Fruit fly (Drosophila melanogaster) whole organism, embryonic: Measurements from ENCODE around the gene CG31191.

Source experiments
- Atf3 ChIP-seq: fragments of 200-800 bp; sonication (Bioruptor generic); optimal IDR thresholded peaks from 3 replicates; lab custom pipeline; 2016; ENCODE audit warnings: missing biosample characterization, missing genetic modification characterization
- Blimp-1 ChIP-seq: fragments of 200-800 bp; sonication (Bioruptor generic); optimal IDR thresholded peaks from 3 replicates; lab custom pipeline; 2018; ENCODE audit warnings: missing biosample characterization, missing genetic modification characterization, mild to moderate bottlenecking, moderate library complexity, missing genetic modification reagents
- CG10267 ChIP-seq: fragments of 200-800 bp; sonication (Bioruptor generic); optimal IDR thresholded peaks from 2 replicates; lab custom pipeline; 2018; ENCODE audit warnings: missing biosample characterization, mild to moderate bottlenecking, missing genetic modification characterization, moderate library complexity
- CG11093 ChIP-seq: fragments of 200-800 bp; sonication (Bioruptor generic); IDR thresholded peaks from 3 replicates; pipeline ENCODE4 v1.3.6; 2022; ENCODE audit warnings: missing biosample characterization, missing genetic modification characterization
- CG11560 ChIP-seq: fragments of 200-800 bp; sonication (Bioruptor generic); IDR thresholded peaks from 3 replicates; pipeline ENCODE4 v1.3.6; 2022; ENCODE audit warnings: missing biosample characterization, missing genetic modification characterization
- CG11696 ChIP-seq: fragments of 200-800 bp; sonication (Bioruptor generic); IDR thresholded peaks from 2 replicates; pipeline ENCODE4 v1.3.6; 2022; ENCODE audit warnings: missing biosample characterization, missing genetic modification characterization
- CG11723 ChIP-seq: fragments of 200-800 bp; sonication (Bioruptor generic); optimal IDR thresholded peaks from 2 replicates; lab custom pipeline; 2017; ENCODE audit warnings: missing biosample characterization, mild to moderate bottlenecking, missing genetic modification characterization
- CG12236 ChIP-seq: fragments of 200-800 bp; sonication (Bioruptor generic); optimal IDR thresholded peaks from 2 replicates; lab custom pipeline; 2016; ENCODE audit warnings: missing biosample characterization, missing genetic modification characterization
- CG12769 ChIP-seq: fragments of 200-800 bp; sonication (Bioruptor generic); optimal IDR thresholded peaks from 2 replicates; lab custom pipeline; 2019; ENCODE audit warnings: missing biosample characterization, mild to moderate bottlenecking, missing genetic modification characterization, moderate library complexity
- CG13775 ChIP-seq: fragments of 200-800 bp; sonication (Bioruptor generic); optimal IDR thresholded peaks from 3 replicates; lab custom pipeline; 2017; ENCODE audit warnings: missing biosample characterization, mild to moderate bottlenecking, missing genetic modification characterization
- CG15073 ChIP-seq: fragments of 200-800 bp; sonication (Bioruptor generic); optimal IDR thresholded peaks from 2 replicates; lab custom pipeline; 2016; ENCODE audit warnings: missing biosample characterization, missing genetic modification characterization
- CG17912 ChIP-seq: fragments of 200-800 bp; sonication (Bioruptor generic); optimal IDR thresholded peaks from 2 replicates; lab custom pipeline; 2018; ENCODE audit warnings: missing biosample characterization, mild to moderate bottlenecking, missing genetic modification characterization
- CG18262 ChIP-seq: fragments of 200-800 bp; optimal IDR thresholded peaks from 3 replicates; lab custom pipeline; 2019; ENCODE audit warnings: missing biosample characterization, mild to moderate bottlenecking, missing genetic modification characterization, moderate library complexity
- CG8281 ChIP-seq: fragments of 200-800 bp; sonication (Bioruptor generic); optimal IDR thresholded peaks from 2 replicates; lab custom pipeline; 2018; ENCODE audit warnings: missing biosample characterization, mild to moderate bottlenecking, missing genetic modification characterization, moderate library complexity
- CG8944 ChIP-seq: fragments of 200-800 bp; sonication (Bioruptor generic); optimal IDR thresholded peaks from 3 replicates; lab custom pipeline; 2016; ENCODE audit warnings: missing biosample characterization, missing genetic modification characterization
- CG9932 ChIP-seq: fragments of 200-800 bp; sonication (Bioruptor generic); IDR thresholded peaks from 2 replicates; pipeline ENCODE4 v1.3.6; 2022; ENCODE audit warnings: missing biosample characterization, missing genetic modification characterization
- Dek ChIP-seq: fragments of 200-800 bp; sonication (Bioruptor generic); optimal IDR thresholded peaks from 3 replicates; lab custom pipeline; 2019; ENCODE audit warnings: missing biosample characterization, mild to moderate bottlenecking, missing genetic modification characterization, moderate library complexity
- Dip3 ChIP-seq: fragments of 200-800 bp; sonication (Bioruptor generic); optimal IDR thresholded peaks from 3 replicates; lab custom pipeline; 2016; ENCODE audit warnings: missing biosample characterization, missing genetic modification characterization
- Dll ChIP-seq: fragments of 200-800 bp; sonication (Bioruptor generic); IDR thresholded peaks from 4 replicates; pipeline ENCODE4 v1.3.6; 2022; ENCODE audit warnings: missing biosample characterization, missing genetic modification characterization; ENCODE audit not compliant: partially characterized antibody
- Ets65A ChIP-seq: fragments of 200-800 bp; sonication (Bioruptor generic); peaks from one replicate; lab custom pipeline; 2016; ENCODE audit warnings: missing biosample characterization, missing genetic modification characterization
- Fer3 ChIP-seq: fragments of 200-800 bp; sonication (Bioruptor generic); optimal IDR thresholded peaks from 2 replicates; lab custom pipeline; 2018; ENCODE audit warnings: missing biosample characterization, mild to moderate bottlenecking, missing genetic modification characterization, moderate library complexity
- Hmx ChIP-seq: fragments of 200-800 bp; sonication (Bioruptor generic); optimal IDR thresholded peaks from 2 replicates; lab custom pipeline; 2016; ENCODE audit warnings: missing biosample characterization, missing genetic modification characterization
- Mrtf ChIP-seq: fragments of 200-800 bp; sonication (Bioruptor generic); IDR thresholded peaks from 3 replicates; pipeline ENCODE4 v1.3.6; 2022; ENCODE audit warnings: missing biosample characterization, missing genetic modification characterization
- Nf-YB ChIP-seq: fragments of 200-800 bp; sonication (Bioruptor generic); optimal IDR thresholded peaks from 3 replicates; lab custom pipeline; 2019; ENCODE audit warnings: missing biosample characterization, mild to moderate bottlenecking, missing genetic modification characterization, moderate library complexity
- Pdp1 ChIP-seq, 2 experiments: fragments of 200-800 bp; sonication (Bioruptor generic); optimal IDR thresholded peaks; 3 replicates each; lab custom pipeline; 2016; ENCODE audit warnings: missing biosample characterization in 2 of 2, missing genetic modification characterization in 2 of 2, mild to moderate bottlenecking in 1 of 2, moderate library complexity in 1 of 2
- Ravus ChIP-seq: fragments of 200-800 bp; sonication (Bioruptor generic); IDR thresholded peaks from 2 replicates; pipeline ENCODE4 v1.3.6; 2022; ENCODE audit warnings: missing biosample characterization, missing genetic modification characterization
- Sry-δ ChIP-seq: fragments of 200-800 bp; sonication (Bioruptor generic); optimal IDR thresholded peaks from 2 replicates; lab custom pipeline; 2016; ENCODE audit warnings: missing biosample characterization, missing genetic modification characterization
- ab ChIP-seq: fragments of 200-800 bp; sonication (Bioruptor generic); optimal IDR thresholded peaks from 2 replicates; lab custom pipeline; 2016; ENCODE audit warnings: missing biosample characterization, missing genetic modification characterization
- abd-A ChIP-seq: fragments of 200-800 bp; sonication (Bioruptor generic); optimal IDR thresholded peaks from 3 replicates; lab custom pipeline; 2019; ENCODE audit warnings: missing biosample characterization, mild to moderate bottlenecking, missing genetic modification characterization, moderate library complexity
- amos ChIP-seq: fragments of 200-800 bp; sonication (Bioruptor generic); IDR thresholded peaks from 2 replicates; pipeline ENCODE4 v1.3.6; 2022; ENCODE audit warnings: missing biosample characterization, missing genetic modification characterization; ENCODE audit not compliant: partially characterized antibody
- ase ChIP-seq: fragments of 200-800 bp; sonication (Bioruptor generic); IDR thresholded peaks from 3 replicates; pipeline ENCODE4 v1.3.6; 2022; ENCODE audit warnings: missing biosample characterization, missing genetic modification characterization
- chinmo ChIP-seq: fragments of 200-800 bp; sonication (Bioruptor generic); IDR thresholded peaks from 4 replicates; pipeline ENCODE4 v1.3.6; 2022; ENCODE audit warnings: missing biosample characterization, missing genetic modification characterization; ENCODE audit not compliant: partially characterized antibody
- ci ChIP-seq: fragments of 200-800 bp; sonication (Bioruptor generic); IDR thresholded peaks from 3 replicates; pipeline ENCODE4 v1.3.6; 2022; ENCODE audit warnings: missing biosample characterization, missing genetic modification characterization
- da ChIP-seq: fragments of 200-800 bp; sonication (Bioruptor generic); optimal IDR thresholded peaks from 2 replicates; lab custom pipeline; 2016; ENCODE audit warnings: missing biosample characterization, missing genetic modification characterization
- dysf ChIP-seq: fragments of 200-800 bp; sonication (Bioruptor generic); IDR thresholded peaks from 3 replicates; pipeline ENCODE4 v1.3.6; 2022; ENCODE audit warnings: missing biosample characterization, missing genetic modification characterization
- eve ChIP-seq, 2 experiments: fragments of >200 bp; optimal IDR thresholded peaks; 2 replicates each; lab custom pipeline; 2017; ENCODE audit warnings: missing biosample characterization in 2 of 2, missing genetic modification characterization in 2 of 2
- fd64A ChIP-seq: fragments of 200-800 bp; sonication (Bioruptor generic); optimal IDR thresholded peaks from 3 replicates; lab custom pipeline; 2018; ENCODE audit warnings: missing biosample characterization, mild to moderate bottlenecking, missing genetic modification characterization
- fru ChIP-seq: fragments of >200 bp; optimal IDR thresholded peaks from 2 replicates; lab custom pipeline; 2017
- lmd ChIP-seq: fragments of 200-800 bp; sonication (Bioruptor generic); IDR thresholded peaks from 2 replicates; pipeline ENCODE4 v1.3.6; 2022; ENCODE audit warnings: missing biosample characterization, missing genetic modification characterization
- nom ChIP-seq: fragments of 200-800 bp; sonication (Bioruptor generic); optimal IDR thresholded peaks from 2 replicates; lab custom pipeline; 2017; ENCODE audit warnings: missing biosample characterization, missing genetic modification characterization, mild to moderate bottlenecking, moderate library complexity, missing genetic modification reagents
- pum ChIP-seq: fragments of 200-800 bp; sonication (Bioruptor generic); optimal IDR thresholded peaks from 2 replicates; lab custom pipeline; 2016; ENCODE audit warnings: missing biosample characterization, missing genetic modification characterization
- sc ChIP-seq, 3 experiments: fragments of >200 bp in 2 of 3; fragments of 200-800 bp in 1 of 3; sonication (Bioruptor generic) in 1 of 3; optimal IDR thresholded peaks; 2 replicates in 2 of 3; 3 replicates in 1 of 3; lab custom pipeline; 2017; ENCODE audit warnings: mild to moderate bottlenecking in 1 of 3, missing biosample characterization in 1 of 3, missing genetic modification characterization in 1 of 3, missing genetic modification reagents in 1 of 3
- sd ChIP-seq: fragments of 200-800 bp; sonication (Bioruptor generic); optimal IDR thresholded peaks from 3 replicates; lab custom pipeline; 2018; ENCODE audit warnings: missing biosample characterization, mild to moderate bottlenecking, missing genetic modification characterization, moderate library complexity
- seq ChIP-seq: fragments of 200-800 bp; sonication (Bioruptor generic); IDR thresholded peaks from 2 replicates; pipeline ENCODE4 v1.3.6; 2022; ENCODE audit warnings: missing biosample characterization, missing genetic modification characterization
- slbo ChIP-seq: fragments of 200-800 bp; sonication (Bioruptor generic); IDR thresholded peaks from 2 replicates; pipeline ENCODE4 v1.3.6; 2022; ENCODE audit warnings: missing biosample characterization, missing genetic modification characterization
- so ChIP-seq: fragments of 200-800 bp; sonication (Bioruptor generic); IDR thresholded peaks from 3 replicates; pipeline ENCODE4 v1.3.6; 2022; ENCODE audit warnings: missing biosample characterization, missing genetic modification characterization
- sob ChIP-seq: fragments of 200-800 bp; sonication (Bioruptor generic); IDR thresholded peaks from 2 replicates; pipeline ENCODE4 v1.3.6; 2022; ENCODE audit warnings: missing biosample characterization, missing genetic modification characterization

The CG31191 gene

dm6 chr3R:20989657-20990056 is 44.3 kb upstream of the CG31191 start (continued):
- TF ChIP-seq slbo (GFP tag; lab: Robert Waterston, UW) (peak; percentile 59), Blimp-1 (GFP tag; lab: Kevin White, UChicago) (peak; percentile 43), sc (optimal IDR thresholded peaks at IDR 0.05; lab: Kevin White, UChicago) (no peak), sc (GFP tag; optimal IDR thresholded peaks at IDR 0.05; lab: Kevin White, UChicago) (peak; percentile 11), CG11560 (peak; percentile 47; the same call in 2 of the 3 replicates), CG10267 (peak; percentile 29), lmd (GFP tag; lab: Robert Waterston, UW) (peak; percentile 70), seq (0 out of 2 replicates have a peak, but pooled peaks have one; percentile 36), CG13775 (GFP tag; lab: Kevin White, UChicago) (peak; percentile 37), sob (GFP tag; lab: Robert Waterston, UW) (peak; percentile 52; the same call in 1 of the 2 replicates), CG8944 (GFP tag; lab: Kevin White, UChicago) (no peak), eve (GFP tag; optimal IDR thresholded peaks at IDR 0.05; lab: Kevin White, UChicago) (no peak), Nf-YB (GFP tag; lab: Kevin White, UChicago) (peak; percentile 18), amos (GFP tag; lab: Robert Waterston, UW) (no peak), nom (no peak), so (GFP tag; lab: Robert Waterston, UW) (no peak), fru (lab: Kevin White, UChicago) (no peak), Dll (GFP tag; lab: Robert Waterston, UW) (no peak), Sry-δ (peak; percentile 29), Dek (peak; percentile 33), CG12236 (GFP tag; lab: Kevin White, UChicago) (peak; percentile 27), Hmx (GFP tag; lab: Kevin White, UChicago) (no peak), Mrtf (GFP tag; lab: Robert Waterston, UW) (no peak), Atf3 (no peak)

- TF ChIP-seq ci (GFP tag; lab: Robert Waterston, UW) (0 out of 3 replicates have a peak, but pooled peaks have one; percentile 9), ab (GFP tag; lab: Kevin White, UChicago) (no peak), CG11093 (GFP tag; lab: Robert Waterston, UW) (no peak), CG18262 (tag; lab: Kevin White, UChicago) (no peak), CG12769 (peak; percentile 52), sd (tag; lab: Kevin White, UChicago) (peak; percentile 4), CG11723 (GFP tag; lab: Kevin White, UChicago) (no peak), CG9932 (GFP tag; lab: Robert Waterston, UW) (peak; percentile 9; the same call in 1 of the 2 replicates), Dip3 (no peak), da (GFP tag; lab: Kevin White, UChicago) (no peak), Ets65A (GFP tag; lab: Kevin White, UChicago) (peak; percentile 85)
Measured at dm6 chr3R:20989046-20989445, 43.7 kb upstream of the CG31191 start.

dm6 chr3R:20988560-20988959 is 43.2 kb upstream of the CG31191 start:
- TF ChIP-seq CG17912 (GFP tag; lab: Kevin White, UChicago), result no peak
- peak in 1 of 2 experiments; percentile 55 for TF ChIP-seq Pdp1 (GFP tag; optimal IDR thresholded peaks at IDR 0.05; lab: Kevin White, UChicago)
- TF ChIP-seq CG12769, result peak; percentile 57
- no peak for TF ChIP-seq dysf (GFP tag; lab: Robert Waterston, UW)
- no peak for TF ChIP-seq pum (GFP tag; lab: Kevin White, UChicago)
- TF ChIP-seq Fer3 (tag; lab: Kevin White, UChicago), result no peak
- TF ChIP-seq Ravus (GFP tag; lab: Robert Waterston, UW), result no peak
- no peak for TF ChIP-seq abd-A (tag; lab: Kevin White, UChicago)
- no peak for TF ChIP-seq ase
- no peak for TF ChIP-seq CG15073 (GFP tag; lab: Kevin White, UChicago)
- TF ChIP-seq fd64A (GFP tag; lab: Kevin White, UChicago), result no peak
- no peak for TF ChIP-seq CG8281
- 0 out of 4 replicates have a peak, but pooled peaks have one; percentile 28 for TF ChIP-seq chinmo (GFP tag; lab: Robert Waterston, UW)
- TF ChIP-seq CG11696 (GFP tag; lab: Robert Waterston, UW), result no peak
